Fruit fly (Drosophila melanogaster) whole organism, embryonic: ENCODE results near the gene Nubp1.

Source experiments
- Awh ChIP-seq: fragments of 200-800 bp; sonication (Bioruptor generic); IDR thresholded peaks from 2 replicates; pipeline ENCODE4, ENCODE4 v1.3.6; 2022; ENCODE audit warnings: missing biosample characterization, missing genetic modification characterization
- Bgb ChIP-seq: fragments of 200-800 bp; sonication (Bioruptor generic); IDR thresholded peaks from 2 replicates; pipeline ENCODE4 v1.3.6; 2022; ENCODE audit warnings: missing biosample characterization, missing genetic modification characterization; ENCODE audit not compliant: partially characterized antibody
- CG10267 ChIP-seq: fragments of 200-800 bp; sonication (Bioruptor generic); optimal IDR thresholded peaks from 2 replicates; lab custom pipeline; 2018; ENCODE audit warnings: missing biosample characterization, mild to moderate bottlenecking, missing genetic modification characterization, moderate library complexity
- CG10366 ChIP-seq: fragments of 200-800 bp; sonication (Bioruptor generic); IDR thresholded peaks from 2 replicates; pipeline ENCODE4 v1.3.6; 2022; ENCODE audit warnings: missing biosample characterization, missing genetic modification characterization
- CG10462 ChIP-seq: fragments of 200-800 bp; sonication (Bioruptor generic); optimal IDR thresholded peaks from 2 replicates; lab custom pipeline; 2016; ENCODE audit warnings: missing biosample characterization, missing genetic modification characterization
- CG10565 ChIP-seq: fragments of 200-800 bp; sonication (Bioruptor generic); optimal IDR thresholded peaks from 3 replicates; lab custom pipeline; 2016; ENCODE audit warnings: missing biosample characterization, mild to moderate bottlenecking, missing genetic modification characterization
- CG10959 ChIP-seq: fragments of 200-800 bp; sonication (Bioruptor generic); IDR thresholded peaks from 2 replicates; pipeline ENCODE4 v1.3.6; 2022; ENCODE audit warnings: missing biosample characterization, missing genetic modification characterization
- CG11398 ChIP-seq: fragments of 200-800 bp; sonication (Bioruptor generic); optimal IDR thresholded peaks from 2 replicates; lab custom pipeline; 2016; ENCODE audit warnings: missing biosample characterization, missing genetic modification characterization
- CG1233 ChIP-seq: fragments of 200-800 bp; sonication (Bioruptor generic); optimal IDR thresholded peaks from 4 replicates; lab custom pipeline; 2018; ENCODE audit warnings: missing biosample characterization, mild to moderate bottlenecking, missing genetic modification characterization
- CG17912 ChIP-seq: fragments of 200-800 bp; sonication (Bioruptor generic); optimal IDR thresholded peaks from 2 replicates; lab custom pipeline; 2018; ENCODE audit warnings: missing biosample characterization, mild to moderate bottlenecking, missing genetic modification characterization
- CG2199 ChIP-seq: fragments of 200-800 bp; sonication (Bioruptor generic); IDR thresholded peaks from 3 replicates; pipeline ENCODE4 v1.3.6; 2022; ENCODE audit warnings: missing biosample characterization, missing genetic modification characterization
- CG31365 ChIP-seq: fragments of 200-800 bp; sonication (Bioruptor generic); optimal IDR thresholded peaks from 2 replicates; lab custom pipeline; 2018; ENCODE audit warnings: missing biosample characterization, mild to moderate bottlenecking, missing genetic modification characterization
- CG3163 ChIP-seq: fragments of 200-800 bp; sonication (Bioruptor generic); optimal IDR thresholded peaks from 3 replicates; lab custom pipeline; 2016; ENCODE audit warnings: missing biosample characterization, missing genetic modification characterization
- CG3407 ChIP-seq: fragments of 200-800 bp; sonication (Bioruptor generic); optimal IDR thresholded peaks from 2 replicates; lab custom pipeline; 2018; ENCODE audit warnings: missing biosample characterization, mild to moderate bottlenecking, missing genetic modification characterization
- CG34422 ChIP-seq: fragments of 200-800 bp; sonication (Bioruptor generic); IDR thresholded peaks from 3 replicates; pipeline ENCODE4 v1.3.6; 2022; ENCODE audit warnings: missing biosample characterization, missing genetic modification characterization
- CG43689 ChIP-seq: fragments of 200-800 bp; sonication (Bioruptor generic); IDR thresholded peaks from 2 replicates; pipeline ENCODE4 v1.3.6; 2022; ENCODE audit warnings: missing biosample characterization, missing genetic modification characterization
- CG6689 ChIP-seq: fragments of 200-800 bp; sonication (Bioruptor generic); IDR thresholded peaks from 2 replicates; pipeline ENCODE4 v1.3.6; 2022; ENCODE audit warnings: missing biosample characterization, missing genetic modification characterization
- CG6791 ChIP-seq: fragments of 200-800 bp; sonication (Bioruptor generic); IDR thresholded peaks from 3 replicates; pipeline ENCODE4 v1.3.6; 2022; ENCODE audit warnings: missing biosample characterization, missing genetic modification characterization; ENCODE audit not compliant: partially characterized antibody
- CG8290 ChIP-seq, 3 experiments: fragments of 200-800 bp; sonication (Bioruptor generic); optimal IDR thresholded peaks; 2 replicates each; lab custom pipeline; 2016 to 2019; ENCODE audit warnings: missing biosample characterization in 3 of 3, missing genetic modification characterization in 3 of 3, mild to moderate bottlenecking in 2 of 3, moderate library complexity in 1 of 3
- CTCF ChIP-seq: fragments of 200-800 bp; sonication (Bioruptor generic); optimal IDR thresholded peaks from 2 replicates; lab custom pipeline; 2017; ENCODE audit warnings: missing biosample characterization, mild to moderate bottlenecking, missing genetic modification characterization, moderate library complexity
- Chrac-16 ChIP-seq: fragments of 200-800 bp; sonication (Bioruptor generic); optimal IDR thresholded peaks from 3 replicates; lab custom pipeline; 2016; ENCODE audit warnings: missing biosample characterization, missing genetic modification characterization
- CoRest ChIP-seq: fragments of 200-800 bp; sonication (Bioruptor generic); optimal IDR thresholded peaks from 3 replicates; lab custom pipeline; 2018; ENCODE audit warnings: missing biosample characterization, mild to moderate bottlenecking, missing genetic modification characterization, moderate library complexity
- D19A ChIP-seq: fragments of 200-800 bp; optimal IDR thresholded peaks from 3 replicates; lab custom pipeline; 2019; ENCODE audit warnings: missing biosample characterization, mild to moderate bottlenecking, missing genetic modification characterization, moderate library complexity
- Dek ChIP-seq: fragments of 200-800 bp; sonication (Bioruptor generic); optimal IDR thresholded peaks from 3 replicates; lab custom pipeline; 2019; ENCODE audit warnings: missing biosample characterization, mild to moderate bottlenecking, missing genetic modification characterization, moderate library complexity
- Dp ChIP-seq: fragments of 200-800 bp; sonication (Bioruptor generic); optimal IDR thresholded peaks from 2 replicates; lab custom pipeline; 2018; ENCODE audit warnings: missing biosample characterization, mild to moderate bottlenecking, missing genetic modification characterization, moderate library complexity
- Hand ChIP-seq: fragments of 200-800 bp; sonication (Bioruptor generic); optimal IDR thresholded peaks from 2 replicates; lab custom pipeline; 2017; ENCODE audit warnings: mild to moderate bottlenecking, missing biosample characterization, missing genetic modification reagents, missing genetic modification characterization
- Hr3 ChIP-seq: fragments of 200-800 bp; sonication (Bioruptor generic); optimal IDR thresholded peaks from 3 replicates; lab custom pipeline; 2016; ENCODE audit warnings: missing biosample characterization, missing genetic modification characterization
- Max ChIP-seq: fragments of 200-800 bp; sonication (Bioruptor generic); optimal IDR thresholded peaks from 2 replicates; lab custom pipeline; 2016; ENCODE audit warnings: missing biosample characterization, mild to moderate bottlenecking, missing genetic modification characterization
- Mrtf ChIP-seq: fragments of 200-800 bp; sonication (Bioruptor generic); IDR thresholded peaks from 3 replicates; pipeline ENCODE4 v1.3.6; 2022; ENCODE audit warnings: missing biosample characterization, missing genetic modification characterization
- NC2α ChIP-seq: fragments of 200-800 bp; sonication (Bioruptor generic); optimal IDR thresholded peaks from 2 replicates; lab custom pipeline; 2016; ENCODE audit warnings: missing biosample characterization, missing genetic modification characterization
- NFAT ChIP-seq: fragments of 200-800 bp; sonication (Bioruptor generic); IDR thresholded peaks from 2 replicates; pipeline ENCODE4 v1.3.6; 2022; ENCODE audit warnings: missing biosample characterization, missing genetic modification characterization
- NfI ChIP-seq: fragments of 200-800 bp; sonication (Bioruptor generic); optimal IDR thresholded peaks from 3 replicates; lab custom pipeline; 2018; ENCODE audit warnings: missing biosample characterization, mild to moderate bottlenecking, missing genetic modification characterization, moderate library complexity
- Sry-β ChIP-seq: fragments of 200-800 bp; sonication (Bioruptor generic); optimal IDR thresholded peaks from 2 replicates; lab custom pipeline; 2018; ENCODE audit warnings: missing biosample characterization, mild to moderate bottlenecking, missing genetic modification characterization, moderate library complexity
- Sry-δ ChIP-seq: fragments of 200-800 bp; sonication (Bioruptor generic); optimal IDR thresholded peaks from 2 replicates; lab custom pipeline; 2016; ENCODE audit warnings: missing biosample characterization, missing genetic modification characterization
- Trl ChIP-seq, 3 experiments: fragments of >200 bp in 2 of 3; fragments of 200-800 bp in 1 of 3; sonication (Bioruptor generic) in 1 of 3; optimal IDR thresholded peaks; 2 replicates in 1 of 3; 3 replicates in 2 of 3; lab custom pipeline; 2016 to 2017; ENCODE audit warnings: missing biosample characterization in 1 of 3, missing genetic modification characterization in 1 of 3
- cad ChIP-seq: fragments of >200 bp; optimal IDR thresholded peaks from 2 replicates; lab custom pipeline; 2017; ENCODE audit warnings: missing biosample characterization, missing genetic modification characterization
- caup ChIP-seq: fragments of 200-800 bp; sonication (Bioruptor generic); optimal IDR thresholded peaks from 3 replicates; lab custom pipeline; 2017; ENCODE audit warnings: missing biosample characterization, mild to moderate bottlenecking, missing genetic modification characterization, moderate library complexity; ENCODE audit not compliant: severe bottlenecking
- disco-r ChIP-seq: fragments of 200-800 bp; sonication (Bioruptor generic); optimal IDR thresholded peaks from 2 replicates; lab custom pipeline; 2016; ENCODE audit warnings: missing biosample characterization, missing genetic modification characterization
- eve ChIP-seq, 2 experiments: fragments of >200 bp; optimal IDR thresholded peaks; 2 replicates each; lab custom pipeline; 2017; ENCODE audit warnings: missing biosample characterization in 2 of 2, missing genetic modification characterization in 2 of 2
- fd3F ChIP-seq: fragments of 200-800 bp; sonication (Bioruptor generic); optimal IDR thresholded peaks from 2 replicates; lab custom pipeline; 2018; ENCODE audit warnings: missing biosample characterization, mild to moderate bottlenecking, missing genetic modification characterization, moderate library complexity
- fd96Cb ChIP-seq: fragments of 200-800 bp; sonication (Bioruptor generic); optimal IDR thresholded peaks from 2 replicates; lab custom pipeline; 2018; ENCODE audit warnings: missing biosample characterization, mild to moderate bottlenecking, missing genetic modification characterization, moderate library complexity
- hb ChIP-seq: fragments of 200-800 bp; sonication (Bioruptor generic); IDR thresholded peaks from 3 replicates; pipeline ENCODE4 v1.3.6; 2022; ENCODE audit warnings: missing biosample characterization, missing genetic modification characterization; ENCODE audit not compliant: partially characterized antibody
- kni ChIP-seq: fragments of 200-800 bp; sonication (Bioruptor generic); optimal IDR thresholded peaks from 3 replicates; lab custom pipeline; 2017; ENCODE audit warnings: mild to moderate bottlenecking, missing biosample characterization, missing genetic modification reagents, missing genetic modification characterization
- lilli ChIP-seq: fragments of 200-800 bp; sonication (Bioruptor generic); optimal IDR thresholded peaks from 3 replicates; lab custom pipeline; 2016; ENCODE audit warnings: missing biosample characterization, missing genetic modification characterization
- maf-S ChIP-seq: fragments of 200-800 bp; sonication (Bioruptor generic); optimal IDR thresholded peaks from 2 replicates; lab custom pipeline; 2016; ENCODE audit warnings: missing biosample characterization, missing genetic modification characterization
- pros ChIP-seq: fragments of 200-800 bp; sonication (Bioruptor generic); optimal IDR thresholded peaks from 3 replicates; lab custom pipeline; 2019; ENCODE audit warnings: missing biosample characterization, mild to moderate bottlenecking, missing genetic modification characterization, moderate library complexity
- ranshi ChIP-seq: fragments of 200-800 bp; sonication (Bioruptor generic); IDR thresholded peaks from 2 replicates; pipeline ENCODE4 v1.3.6; 2022; ENCODE audit warnings: missing biosample characterization, missing genetic modification characterization
- slbo ChIP-seq: fragments of 200-800 bp; sonication (Bioruptor generic); IDR thresholded peaks from 2 replicates; pipeline ENCODE4 v1.3.6; 2022; ENCODE audit warnings: missing biosample characterization, missing genetic modification characterization
- tgo ChIP-seq: fragments of 200-800 bp; sonication (Bioruptor generic); IDR thresholded peaks from 3 replicates; pipeline ENCODE4 v1.3.6; 2022; ENCODE audit warnings: missing biosample characterization, missing genetic modification characterization
- tna ChIP-seq: fragments of 200-800 bp; sonication (Bioruptor generic); IDR thresholded peaks from 2 replicates; pipeline ENCODE4 v1.3.6; 2022; ENCODE audit warnings: missing biosample characterization, missing genetic modification characterization; ENCODE audit not compliant: partially characterized antibody
- zfh1 ChIP-seq: fragments of 200-800 bp; sonication (Bioruptor generic); IDR thresholded peaks from 3 replicates; pipeline ENCODE4 v1.3.6; 2022; ENCODE audit warnings: missing biosample characterization, missing genetic modification characterization

Nubp1 gene

DNA sequence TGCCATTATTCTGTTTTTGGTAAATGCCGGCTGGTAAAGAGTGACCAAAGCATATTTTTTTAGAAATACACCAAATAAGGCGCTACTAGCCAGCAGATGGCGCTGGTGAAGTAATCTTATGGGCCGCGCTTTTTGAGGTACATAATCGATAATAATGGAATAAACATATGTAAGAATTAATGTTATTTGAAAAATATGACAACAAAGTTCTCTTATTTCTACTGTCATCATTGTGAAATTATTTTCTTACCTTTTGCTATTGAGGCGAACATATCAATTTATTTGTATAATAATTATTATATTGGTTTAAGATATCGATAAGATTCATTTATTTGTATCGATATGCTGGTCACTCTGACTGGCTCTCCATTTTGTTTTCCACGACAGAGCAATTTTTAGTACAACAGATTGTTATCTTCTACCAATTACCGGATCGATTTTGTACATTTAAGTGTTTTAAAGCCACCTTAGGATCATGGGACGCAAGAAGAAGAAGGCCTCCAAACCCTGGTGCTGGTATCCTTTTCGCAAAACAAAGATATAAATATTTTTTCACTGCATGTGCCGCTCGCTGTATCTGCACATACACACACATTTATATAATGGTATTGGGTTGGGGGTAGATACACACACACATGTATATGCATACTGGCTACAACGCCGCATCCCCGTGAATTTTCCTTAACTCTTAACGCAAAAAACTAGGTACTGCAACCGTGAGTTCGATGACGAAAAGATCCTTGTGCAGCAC, 10.9 kb downstream of the Nubp1 start, which contains the start of the genes LSm7 and BuGZ (continued):
- TF ChIP-seq fd3F (no peak), CG2199 (GFP tag; lab: Robert Waterston, UW) (no peak), CG10565 (GFP tag; lab: Kevin White, UChicago) (no peak), CG6689 (GFP tag; lab: Robert Waterston, UW) (no peak), CTCF (GFP tag; lab: Kevin White, UChicago) (peak; percentile 97), maf-S (no peak), fd96Cb (tag; lab: Kevin White, UChicago) (no peak), tna (no peak), Hr3 (GFP tag; lab: Kevin White, UChicago) (no peak), CG10462 (GFP tag; lab: Kevin White, UChicago) (no peak), hb (GFP tag; lab: Robert Waterston, UW) (no peak), NFAT (GFP tag; lab: Robert Waterston, UW) (no peak; the same call in 1 of the 2 replicates), Bgb (GFP tag; lab: Robert Waterston, UW) (peak; percentile 43; the same call in 1 of the 2 replicates), pros (GFP tag; lab: Kevin White, UChicago) (no peak), ranshi (GFP tag; lab: Robert Waterston, UW) (no peak), eve (GFP tag; optimal IDR thresholded peaks at IDR 0.05; lab: Kevin White, UChicago) (no peak), CG10366 (GFP tag; lab: Robert Waterston, UW) (no peak), zfh1 (GFP tag; lab: Robert Waterston, UW) (no peak), CG11398 (no peak), Dp (peak; percentile 61), tgo (GFP tag; lab: Robert Waterston, UW) (no peak), CG34422 (GFP tag; lab: Robert Waterston, UW) (peak; percentile 22; the same call in 1 of the 3 replicates), CG3163 (GFP tag; lab: Kevin White, UChicago) (no peak), NC2α (GFP tag; lab: Kevin White, UChicago) (no peak), disco-r (GFP tag; lab: Kevin White, UChicago) (no peak), NfI (GFP tag; lab: Kevin White, UChicago) (no peak), CG17912 (GFP tag; lab: Kevin White, UChicago) (peak; percentile 74), CoRest (no peak), Sry-δ (GFP tag; lab: Kevin White, UChicago) (peak; percentile 63), kni (no peak), CG10959 (GFP tag; lab: Robert Waterston, UW) (no peak), caup (GFP tag; lab: Kevin White, UChicago) (peak; percentile 46), Max (peak; percentile 48), Chrac-16 (GFP tag; lab: Kevin White, UChicago) (peak; percentile 20), lilli (GFP tag; lab: Kevin White, UChicago) (peak; percentile 8), Hand (GFP tag; lab: Kevin White, UChicago) (no peak), D19A (no peak), Mrtf (no peak)

DNA sequence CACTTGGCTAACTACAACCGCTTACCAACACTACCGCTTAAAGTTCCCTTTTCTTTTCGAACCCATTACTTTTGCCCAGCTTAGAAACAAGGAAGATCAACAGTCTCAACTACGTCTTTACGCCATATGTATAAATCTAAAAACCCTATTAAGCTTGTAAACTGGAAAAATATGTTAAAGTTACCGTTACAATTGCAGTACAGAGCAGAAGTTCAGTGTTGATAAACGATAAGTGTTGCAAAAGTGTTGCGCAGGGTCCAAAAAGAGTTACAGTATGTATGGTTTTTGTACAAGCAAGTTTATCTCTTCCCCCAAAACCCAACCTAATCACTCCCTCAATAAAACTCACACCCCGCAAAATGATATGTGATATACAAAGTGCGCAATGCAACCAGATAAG, 14.8 kb downstream of the Nubp1 start:
- peak; percentile 17 for TF ChIP-seq CG10267 (tag; lab: Kevin White, UChicago)
- no peak for TF ChIP-seq Sry-β (GFP tag; lab: Kevin White, UChicago)
- no peak for TF ChIP-seq CG43689 (GFP tag; lab: Robert Waterston, UW)
- TF ChIP-seq CG6791, result 0 out of 3 replicates have a peak, but pooled peaks have one; percentile 42
- no peak for TF ChIP-seq Trl (optimal IDR thresholded peaks at IDR 0.05; lab: Kevin White, UChicago)
- TF ChIP-seq Trl (GFP tag; optimal IDR thresholded peaks at IDR 0.05; lab: Kevin White, UChicago), result no peak
- no peak for TF ChIP-seq CG34422 (GFP tag; lab: Robert Waterston, UW)
- TF ChIP-seq CG31365 (tag; lab: Kevin White, UChicago), result no peak
- TF ChIP-seq Awh (GFP tag; lab: Robert Waterston, UW), result no peak
- TF ChIP-seq cad (GFP tag; lab: Kevin White, UChicago), result no peak
- peak; percentile 33 for TF ChIP-seq CG8290 (GFP tag; optimal IDR thresholded peaks at IDR 0.05; lab: Kevin White, UChicago)
- TF ChIP-seq CG8290 (tag; optimal IDR thresholded peaks at IDR 0.05; lab: Kevin White, UChicago), result no peak
- TF ChIP-seq CG1233 (GFP tag; lab: Kevin White, UChicago), result no peak
- TF ChIP-seq Dek, result no peak
- no peak for TF ChIP-seq slbo (GFP tag; lab: Robert Waterston, UW)
- TF ChIP-seq CG3407 (GFP tag; lab: Kevin White, UChicago), result no peak
